Worm (Caenorhabditis elegans) whole organism, L4/young adult: ENCODE measurements around the gene rnh-2.

Experiments used
- W03F9.2 ChIP-seq: fragments of 150-350 bp; optimal IDR thresholded peaks from 2 replicates; lab custom pipeline; 2014; ENCODE audit warnings: missing biosample characterization, missing genetic modification characterization
- dao-5 ChIP-seq: sonication (generic microtip); optimal IDR thresholded peaks from 2 replicates; lab custom pipeline; 2016; ENCODE audit warnings: missing genotype, missing genetic modification characterization, moderate library complexity, missing compliant biosample characterization
- him-1 ChIP-seq: sonication (generic microtip); optimal IDR thresholded peaks from 2 replicates; lab custom pipeline; 2016; ENCODE audit warnings: missing genotype, missing genetic modification reagents, missing genetic modification characterization, missing compliant biosample characterization

- no peak for TF ChIP-seq him-1 (tag; lab: Kevin White, UChicago)
- TF ChIP-seq W03F9.2, result no peak
- no peak for TF ChIP-seq dao-5 (tag; lab: Kevin White, UChicago)
Observed at ce11 chrII:8554568-8554967, 37.6 kb downstream of the rnh-2 start.
